Worm (Caenorhabditis elegans): Measurements from ENCODE around the gene zig-5.

Gene zig-5

DNA sequence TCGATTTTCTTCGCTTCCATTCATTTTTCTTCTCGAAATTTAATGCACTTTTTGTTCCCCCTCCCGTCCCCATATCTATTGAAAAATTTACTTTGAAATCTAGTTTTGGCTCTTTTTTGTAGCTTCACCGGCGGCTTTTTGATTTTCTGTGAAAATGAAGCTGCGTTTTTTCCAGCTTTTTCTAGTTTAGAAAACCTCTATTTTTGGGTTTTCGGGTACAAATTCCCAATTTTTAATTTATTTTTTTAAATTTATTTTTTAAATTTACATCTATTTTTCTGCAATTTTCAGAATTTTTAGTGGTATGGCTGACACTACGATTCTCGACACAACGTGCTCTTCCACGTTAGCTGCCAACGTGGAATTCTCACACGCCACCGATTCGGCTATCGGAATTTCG is 6.2 kb downstream of the zig-5 start, which contains the start of gene strd-1:
strd-1 (plus strand) TSS at position 301 of the 400 bp plus-strand sequence.
- TF ChIP-seq repo-1 (tag; optimal IDR thresholded peaks at IDR 0.05) (no peak), tbx-9 (tag; optimal IDR thresholded peaks at IDR 0.05; ENCODE audit: borderline replicate concordance) (no peak), ztf-18 (tag; optimal IDR thresholded peaks at IDR 0.05) (no peak), egrh-3 (GFP tag; IDR thresholded peaks at IDR 0.05) (no peak), B0336.3 (GFP tag; IDR thresholded peaks at IDR 0.05) (no peak), ccch-3 (GFP tag; optimal IDR thresholded peaks at IDR 0.05) (no peak), F23B12.7 (tag; optimal IDR thresholded peaks at IDR 0.05; ENCODE audit: insufficient read depth) (no peak), fkh-3 (tag; optimal IDR thresholded peaks at IDR 0.05) (no peak), mcd-1 (GFP tag; IDR thresholded peaks at IDR 0.05) (no peak)

DNA sequence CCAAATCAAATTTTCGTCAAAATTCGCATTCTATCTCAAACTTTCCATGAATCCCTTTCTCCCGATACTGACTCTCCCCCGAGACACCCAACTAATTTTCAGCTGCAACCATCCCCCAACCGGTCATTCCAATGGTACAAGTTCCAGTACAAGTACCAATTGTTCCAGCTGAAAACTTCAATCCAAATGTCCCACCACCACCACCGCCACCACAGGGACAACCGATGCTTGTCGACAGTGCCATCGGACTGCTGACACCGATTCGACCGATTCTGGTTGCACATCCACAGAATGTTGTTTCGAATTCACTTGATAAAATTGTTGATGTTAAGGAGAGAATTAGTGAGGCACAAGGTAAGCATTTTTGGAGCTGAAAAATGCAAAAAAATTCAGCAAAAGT is 7.8 kb downstream of the zig-5 start:
- TF ChIP-seq snpc-4 (GFP tag; optimal IDR thresholded peaks at IDR 0.05) (no peak), snpc-4 (tag; optimal IDR thresholded peaks at IDR 0.05) (no peak), efl-1 (GFP tag; optimal IDR thresholded peaks at IDR 0.05) (no peak), unc-62 (GFP tag; optimal IDR thresholded peaks at IDR 0.05) (no peak), F22D6.2 (tag; optimal IDR thresholded peaks at IDR 0.05) (no peak), egrh-3 (GFP tag; IDR thresholded peaks at IDR 0.05) (no peak)

DNA sequence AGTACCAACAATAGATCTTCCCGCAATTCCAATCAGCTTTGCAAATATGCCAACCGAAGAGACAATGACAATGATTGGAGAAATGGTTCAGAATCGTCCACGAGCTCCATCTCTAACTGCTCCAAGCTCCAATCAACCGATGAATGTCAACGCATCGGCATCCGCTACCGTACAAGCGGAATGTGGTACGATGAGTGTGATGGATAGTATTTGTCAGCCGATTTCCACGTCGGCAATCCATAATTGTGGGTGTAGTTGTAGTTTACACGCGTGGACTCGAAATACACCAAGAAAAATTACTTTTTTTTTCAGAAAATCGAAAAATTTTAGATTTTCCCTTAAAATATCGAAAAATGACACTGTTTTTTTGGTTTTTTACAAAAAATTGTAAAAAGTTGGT is 10.4 kb downstream of the zig-5 start:
- TF ChIP-seq F33H1.4 (GFP tag; IDR thresholded peaks at IDR 0.05) (no peak), ccch-3 (GFP tag; optimal IDR thresholded peaks at IDR 0.05) (no peak)

DNA sequence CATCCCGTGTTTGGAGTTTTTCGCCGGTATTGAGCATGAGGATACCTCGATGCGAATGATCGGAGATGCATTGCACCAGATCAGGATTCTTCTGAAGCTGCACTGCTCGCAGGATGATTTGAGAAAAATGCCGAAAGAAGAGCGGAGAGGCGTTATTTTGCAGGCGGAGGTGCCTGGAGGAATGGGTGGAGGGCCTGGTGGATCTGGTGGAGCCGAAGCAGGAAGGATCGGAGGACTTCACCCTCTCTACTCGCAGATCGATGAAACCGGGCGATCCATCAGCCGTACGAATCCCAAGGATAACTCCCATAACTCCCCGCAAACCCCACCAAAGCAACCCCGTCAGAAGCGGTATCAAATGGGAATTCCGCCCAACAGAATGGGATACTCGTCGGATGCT is 14.1 kb downstream of the zig-5 start:
- TF ChIP-seq zfh-2 (GFP tag; conservative IDR thresholded peaks at IDR 0.05): peak; percentile 81
- peak; percentile 59; the same call in 1 of the 2 replicates for TF ChIP-seq egrh-3 (GFP tag; IDR thresholded peaks at IDR 0.05)
- TF ChIP-seq snpc-3.4 (tag; optimal IDR thresholded peaks at IDR 0.05): no peak

DNA sequence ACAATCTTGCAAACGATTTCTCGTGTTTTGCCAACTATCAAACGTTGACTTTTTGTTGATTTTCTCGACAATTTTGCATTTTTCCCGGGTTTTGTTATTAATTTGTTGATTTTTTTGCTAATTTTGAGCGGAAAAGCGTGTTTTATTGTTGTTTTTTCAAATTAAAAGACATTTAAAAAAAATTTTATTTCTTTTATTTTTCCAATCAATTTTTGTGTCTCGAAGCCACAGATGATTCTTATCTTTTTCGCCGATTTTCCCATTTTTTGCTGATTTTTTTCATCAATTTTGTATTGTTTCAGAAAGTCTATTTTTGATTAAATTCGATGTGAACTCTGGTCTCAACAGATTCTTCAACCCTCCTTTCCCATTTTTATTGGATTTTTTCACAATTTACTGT is 17.4 kb downstream of the zig-5 start, which contains the start of gene rle-1:
rle-1 (plus strand) TSS at position 301 of the 400 bp plus-strand sequence.
- no peak for TF ChIP-seq snpc-4 (GFP tag; optimal IDR thresholded peaks at IDR 0.05)
- TF ChIP-seq snpc-4 (tag; optimal IDR thresholded peaks at IDR 0.05): no peak
- no peak for TF ChIP-seq ets-4 (GFP tag; optimal IDR thresholded peaks at IDR 0.05)
- TF ChIP-seq rcor-1 (GFP tag; IDR thresholded peaks at IDR 0.05): no peak
- TF ChIP-seq attf-6 (GFP tag; IDR thresholded peaks at IDR 0.05): no peak
- no peak for TF ChIP-seq ama-1 (optimal IDR thresholded peaks at IDR 0.05)
- no peak for TF ChIP-seq ama-1 (GFP tag; optimal IDR thresholded peaks at IDR 0.05)
- no peak for TF ChIP-seq aptf-3 (GFP tag; IDR thresholded peaks at IDR 0.05)
- no peak for TF ChIP-seq F57A8.1 (GFP tag; optimal IDR thresholded peaks at IDR 0.05)
- TF ChIP-seq sea-2 (GFP tag; IDR thresholded peaks at IDR 0.05): no peak
- no peak for TF ChIP-seq fkh-3 (tag; optimal IDR thresholded peaks at IDR 0.05)
- no peak for TF ChIP-seq F10E7.11 (tag; optimal IDR thresholded peaks at IDR 0.05)
- TF ChIP-seq dpl-1 (GFP tag; optimal IDR thresholded peaks at IDR 0.05): no peak
- TF ChIP-seq ztf-3 (GFP tag; optimal IDR thresholded peaks at IDR 0.05): no peak
- TF ChIP-seq C06A6.2 (GFP tag; conservative IDR thresholded peaks at IDR 0.05): no peak
- no peak for TF ChIP-seq Y53F4B.3 (GFP tag; IDR thresholded peaks at IDR 0.05)

DNA sequence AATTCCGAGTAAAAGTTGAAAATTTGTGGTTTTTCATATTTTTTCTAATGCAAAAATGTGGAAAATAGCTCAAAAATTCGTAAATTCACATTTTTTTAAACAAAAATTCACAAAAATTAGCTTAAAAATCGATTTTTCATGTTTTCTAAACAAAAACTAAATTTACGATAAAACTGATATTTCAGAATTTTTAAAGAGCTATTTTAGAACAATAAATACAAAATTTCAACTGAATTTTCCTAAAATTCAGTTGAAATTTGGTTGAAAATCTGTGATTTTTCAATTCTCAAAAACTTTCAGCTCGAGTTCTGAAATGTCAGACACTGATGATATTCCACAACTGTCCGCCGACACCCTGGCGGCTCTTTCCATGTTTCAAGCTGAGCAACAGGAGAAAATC is 20.0 kb downstream of the zig-5 start, which contains the start of gene M142.8:
M142.8 (plus strand) TSS at position 301 of the 400 bp plus-strand sequence.
- TF ChIP-seq sdz-38 (tag; optimal IDR thresholded peaks at IDR 0.05) (no peak), F55B11.4 (tag; optimal IDR thresholded peaks at IDR 0.05; ENCODE audit: borderline replicate concordance, insufficient read depth) (no peak), C06A6.2 (GFP tag; conservative IDR thresholded peaks at IDR 0.05) (no peak), nhr-27 (tag; optimal IDR thresholded peaks at IDR 0.05) (no peak), lin-26 (GFP tag; IDR thresholded peaks at IDR 0.05) (no peak), B0261.1 (tag; optimal IDR thresholded peaks at IDR 0.05) (no peak), Y79H2A.3 (GFP tag; conservative IDR thresholded peaks at IDR 0.05) (no peak), lag-1 (GFP tag; IDR thresholded peaks at IDR 0.05) (no peak), Y95B8A.8 (GFP tag; IDR thresholded peaks at IDR 0.05) (no peak)
